Worm (Caenorhabditis elegans) whole organism, late embryonic: Measurements from ENCODE around the gene clec-129.
"Not testable (repeated sequence)": the region's sequence is repeated elsewhere in the genome, so short reads cannot be mapped to it uniquely, and the experiment has no call there.

ENCODE experiments used
- F13H6.1 ChIP-seq: sonication (generic microtip); optimal IDR thresholded peaks from 2 replicates; lab custom pipeline; 2016; ENCODE audit warnings: missing genetic modification characterization, missing compliant biosample characterization
- ama-1 ChIP-seq: fragments of 150-350 bp; optimal IDR thresholded peaks from 2 replicates; lab custom pipeline; 2014
- ceh-6 ChIP-seq: fragments of 200-800 bp; sonication (Bioruptor generic); optimal IDR thresholded peaks from 2 replicates; lab custom pipeline; 2018; ENCODE audit warnings: mild to moderate bottlenecking, missing genetic modification characterization, missing compliant biosample characterization
- ceh-9 ChIP-seq: sonication (generic microtip); optimal IDR thresholded peaks from 2 replicates; lab custom pipeline; 2016; ENCODE audit warnings: mild to moderate bottlenecking, missing genetic modification characterization, inconsistent platforms, missing compliant biosample characterization
- che-1 ChIP-seq: sonication (generic microtip); optimal IDR thresholded peaks from 2 replicates; lab custom pipeline; 2016; ENCODE audit warnings: mild to moderate bottlenecking, missing genetic modification characterization, missing compliant biosample characterization
- hlh-15 ChIP-seq: sonication (generic microtip); optimal IDR thresholded peaks from 2 replicates; lab custom pipeline; 2016; ENCODE audit warnings: missing genetic modification characterization, missing compliant biosample characterization
- nhr-11 ChIP-seq: fragments of 150-350 bp; optimal IDR thresholded peaks from 2 replicates; lab custom pipeline; 2014; ENCODE audit warnings: missing biosample characterization, missing genetic modification characterization
- npax-4 ChIP-seq: sonication (generic microtip); optimal IDR thresholded peaks from 2 replicates; lab custom pipeline; 2016; ENCODE audit warnings: missing genetic modification characterization, missing compliant biosample characterization
- rnt-1 ChIP-seq: sonication (generic microtip); optimal IDR thresholded peaks from 2 replicates; lab custom pipeline; 2016; ENCODE audit warnings: missing genetic modification characterization, missing compliant biosample characterization
- ttx-3 ChIP-seq: sonication (generic microtip); optimal IDR thresholded peaks from 2 replicates; lab custom pipeline; 2016; ENCODE audit warnings: missing genetic modification reagents, missing genetic modification characterization, missing compliant biosample characterization

- not testable (repeated sequence) for TF ChIP-seq nhr-11 (tag; lab: Kevin White, UChicago); ceh-6 (GFP tag; lab: Kevin White, UChicago); che-1 (tag; lab: Kevin White, UChicago); ceh-9 (tag; lab: Kevin White, UChicago); ttx-3 (tag; lab: Kevin White, UChicago); ama-1 (lab: Kevin White, UChicago); F13H6.1 (tag; lab: Kevin White, UChicago); npax-4 (tag; lab: Kevin White, UChicago); hlh-15 (tag; lab: Kevin White, UChicago); rnt-1 (tag; lab: Kevin White, UChicago)
These were observed 47.7 kb upstream of the clec-129 start for ce11 chrII:3523547-3523946.
